Worm (Caenorhabditis elegans): ENCODE data around the gene Y47D7A.2.

- TF ChIP-seq ama-1 (optimal IDR thresholded peaks at IDR 0.05) (no peak), lin-39 (tag; optimal IDR thresholded peaks at IDR 0.05) (no peak), nhr-28 (tag; optimal IDR thresholded peaks at IDR 0.05) (no peak), ztf-11 (tag; optimal IDR thresholded peaks at IDR 0.05) (no peak), lin-13 (GFP tag; optimal IDR thresholded peaks at IDR 0.05) (no peak), nhr-20 (tag; optimal IDR thresholded peaks at IDR 0.05) (no peak), skn-1 (tag; optimal IDR thresholded peaks at IDR 0.05) (no peak), nhr-90 (tag; optimal IDR thresholded peaks at IDR 0.05; ENCODE audit: poor library complexity) (no peak), unc-62 (GFP tag; optimal IDR thresholded peaks at IDR 0.05) (no peak), fkh-4 (tag; optimal IDR thresholded peaks at IDR 0.05; ENCODE audit: borderline replicate concordance) (no peak)
These were observed 8.4 kb upstream of the Y47D7A.2 start, which contains the start of gene Y47D7A.17 for ce11 chrV:4411714-4412113.

Measured in whole organism, L1 larva.